Worm (Caenorhabditis elegans): ENCODE measurements around the gene mks-2.

- TF ChIP-seq him-1 (tag; optimal IDR thresholded peaks at IDR 0.05) (no peak), dao-5 (tag; optimal IDR thresholded peaks at IDR 0.05) (no peak), W03F9.2 (tag; optimal IDR thresholded peaks at IDR 0.05) (no peak)
These were observed 28.8 kb upstream of the mks-2 start for ce11 chrII:6248029-6248428.

Measured in whole organism, L4/young adult.